Fruit fly (Drosophila melanogaster) whole organism, embryonic: Measurements from ENCODE around the gene fd102C.

Experiments used
- CG8478 ChIP-seq: fragments of >200 bp; optimal IDR thresholded peaks from 2 replicates; lab custom pipeline; 2018
- CTCF ChIP-seq: fragments of 200-800 bp; sonication (Bioruptor generic); optimal IDR thresholded peaks from 2 replicates; lab custom pipeline; 2017; ENCODE audit warnings: missing biosample characterization, mild to moderate bottlenecking, missing genetic modification characterization, moderate library complexity
- Lhr ChIP-seq: fragments of 200-800 bp; sonication (Bioruptor generic); optimal IDR thresholded peaks from 3 replicates; lab custom pipeline; 2017; ENCODE audit warnings: mild to moderate bottlenecking, missing biosample characterization, missing genetic modification reagents, missing genetic modification characterization
- h ChIP-seq: fragments of >200 bp; optimal IDR thresholded peaks from 2 replicates; lab custom pipeline; 2017
- kay ChIP-seq: fragments of 200-800 bp; sonication (Bioruptor generic); optimal IDR thresholded peaks from 2 replicates; lab custom pipeline; 2016; ENCODE audit warnings: missing biosample characterization, missing genetic modification characterization
- sens-2 ChIP-seq: fragments of 200-800 bp; sonication (Bioruptor generic); IDR thresholded peaks from 2 replicates; pipeline ENCODE4 v1.3.6; 2022; ENCODE audit warnings: missing biosample characterization, missing genetic modification characterization
- ttk ChIP-seq: fragments of 200-800 bp; sonication (Bioruptor generic); IDR thresholded peaks from 2 replicates; pipeline ENCODE4 v2.1.2; 2022; ENCODE audit warnings: missing biosample characterization, missing genetic modification characterization
- wdn ChIP-seq: fragments of 200-800 bp; sonication (Bioruptor generic); IDR thresholded peaks from 2 replicates; pipeline ENCODE4 v1.3.6; 2022; ENCODE audit warnings: missing biosample characterization, missing genetic modification characterization

DNA sequence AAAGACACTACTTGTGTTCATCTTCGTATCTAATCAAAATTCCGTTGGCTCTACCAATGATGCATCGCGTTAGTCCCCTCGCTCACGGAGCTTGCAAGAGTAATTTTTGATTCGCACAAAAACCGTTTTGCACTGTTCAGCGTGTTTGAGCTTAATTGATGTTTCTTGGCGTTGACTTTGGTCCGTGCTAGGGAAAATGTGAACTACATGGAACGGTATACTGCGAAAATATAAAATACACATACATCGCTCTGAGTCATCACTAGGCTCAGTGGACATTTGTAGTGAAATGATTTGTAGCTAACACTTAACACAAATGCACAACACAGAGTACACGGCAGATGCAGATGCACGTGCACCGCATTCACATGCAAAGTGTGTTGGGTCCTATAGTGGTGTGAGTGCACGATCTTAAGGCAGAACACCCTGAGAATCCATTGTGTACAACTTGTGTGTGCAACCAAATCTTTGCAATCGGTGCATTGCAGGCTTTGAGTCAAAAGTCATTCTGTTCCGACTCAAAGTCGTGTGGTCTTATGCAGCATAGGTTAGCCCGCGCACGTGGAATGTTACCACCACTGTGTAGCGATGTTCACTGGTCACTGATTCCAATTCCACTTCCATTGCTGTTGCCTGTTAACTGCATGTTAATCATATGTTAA is 10.4 kb downstream of the fd102C start, which contains the start of gene Sox102F:
- no peak for TF ChIP-seq Lhr (GFP tag; lab: Kevin White, UChicago)
- TF ChIP-seq CG8478 (lab: Kevin White, UChicago), result no peak
- TF ChIP-seq CTCF, result no peak
- TF ChIP-seq sens-2 (GFP tag; lab: Robert Waterston, UW), result no peak
- TF ChIP-seq ttk, result no peak
- no peak for TF ChIP-seq h (lab: Kevin White, UChicago)
- no peak for TF ChIP-seq kay (GFP tag; lab: Kevin White, UChicago)
- TF ChIP-seq wdn (GFP tag; lab: Robert Waterston, UW), result no peak
